Worm (Caenorhabditis elegans) whole organism, L4 larva: ENCODE data around the gene irld-44.

Source experiments
- F26F4.8 ChIP-seq: fragments of 200-800 bp; sonication (Bioruptor generic); conservative IDR thresholded peaks from 2 replicates; pipeline ENCODE4 v1.3.6; 2022; ENCODE audit warnings: missing genetic modification characterization, missing compliant biosample characterization
- F44E2.7 ChIP-seq: fragments of 200-800 bp; sonication (Bioruptor generic); IDR thresholded peaks from 2 replicates; pipeline ENCODE4 v2.1.2; 2022; ENCODE audit warnings: missing genetic modification characterization, missing compliant biosample characterization
- T26A8.4 ChIP-seq: fragments of 200-800 bp; sonication (Bioruptor generic); IDR thresholded peaks from 2 replicates; pipeline ENCODE4 v1.3.6; 2022; ENCODE audit warnings: missing genetic modification characterization, missing compliant biosample characterization
- Y48G9A.11 ChIP-seq: fragments of 200-800 bp; sonication (Bioruptor generic); IDR thresholded peaks from 2 replicates; pipeline ENCODE4 v1.3.6; 2022; ENCODE audit warnings: missing genetic modification reagents, missing genetic modification characterization, missing compliant biosample characterization
- aha-1 ChIP-seq: fragments of 150-350 bp; peaks from one replicate; lab custom pipeline; 2014; ENCODE audit warnings: missing biosample characterization, missing genetic modification characterization
- attf-4 ChIP-seq: sonication (generic microtip); optimal IDR thresholded peaks from 3 replicates; lab custom pipeline; 2017; ENCODE audit warnings: missing biosample characterization, missing genetic modification characterization
- ceh-20 ChIP-seq: fragments of 200-800 bp; sonication (Bioruptor generic); IDR thresholded peaks from 2 replicates; pipeline ENCODE4 v1.3.6; 2022; ENCODE audit warnings: missing genetic modification reagents, missing genetic modification characterization, missing compliant biosample characterization
- ceh-62 ChIP-seq: sonication (generic microtip); optimal IDR thresholded peaks from 2 replicates; lab custom pipeline; 2017; ENCODE audit warnings: missing biosample characterization, missing genetic modification characterization
- ceh-82 ChIP-seq: sonication (generic microtip); optimal IDR thresholded peaks from 2 replicates; lab custom pipeline; 2017; ENCODE audit warnings: missing biosample characterization, missing genetic modification characterization
- ctbp-1 ChIP-seq: fragments of 200-800 bp; sonication (Bioruptor generic); IDR thresholded peaks from 2 replicates; pipeline ENCODE4 v1.3.6; 2022; ENCODE audit warnings: missing genetic modification reagents, missing genetic modification characterization, missing compliant biosample characterization
- daf-12 ChIP-seq: fragments of 150-350 bp; optimal IDR thresholded peaks from 2 replicates; lab custom pipeline; 2014; ENCODE audit warnings: missing biosample characterization, missing genetic modification reagents, missing genetic modification characterization
- daf-16 ChIP-seq, 3 experiments: sonication (generic microtip); optimal IDR thresholded peaks; 2 replicates each; lab custom pipeline; 2016 to 2017; ENCODE audit warnings: missing genetic modification characterization in 3 of 3, missing genetic modification reagents in 3 of 3, mild to moderate bottlenecking in 2 of 3, missing compliant biosample characterization in 2 of 3, missing biosample characterization in 1 of 3, moderate library complexity in 1 of 3
- dmd-6 ChIP-seq: fragments of 200-800 bp; sonication (Bioruptor generic); IDR thresholded peaks from 2 replicates; pipeline ENCODE4 v1.3.6; 2022; ENCODE audit warnings: missing genetic modification reagents, missing genetic modification characterization, missing compliant biosample characterization
- dve-1 ChIP-seq: sonication (generic microtip); optimal IDR thresholded peaks from 2 replicates; lab custom pipeline; 2017; ENCODE audit warnings: antibody characterized with exemption, mild to moderate bottlenecking, missing genetic modification characterization, missing compliant biosample characterization; ENCODE audit not compliant: insufficient read depth
- egl-43 ChIP-seq: fragments of 200-800 bp; sonication (Bioruptor generic); IDR thresholded peaks from 2 replicates; pipeline ENCODE4 v1.3.6; 2022; ENCODE audit warnings: missing genetic modification reagents, missing genetic modification characterization, missing compliant biosample characterization
- fkh-10 ChIP-seq: fragments of 150-350 bp; optimal IDR thresholded peaks from 2 replicates; lab custom pipeline; 2014; ENCODE audit warnings: missing biosample characterization, missing genetic modification reagents, missing genetic modification characterization
- fos-1 ChIP-seq: fragments of 150-350 bp; optimal IDR thresholded peaks from 2 replicates; lab custom pipeline; 2014; ENCODE audit warnings: missing biosample characterization, missing genetic modification characterization
- gei-8 ChIP-seq: fragments of 200-800 bp; sonication (Bioruptor generic); optimal IDR thresholded peaks from 2 replicates; lab custom pipeline; 2018; ENCODE audit warnings: mild to moderate bottlenecking, missing genetic modification characterization, missing compliant biosample characterization
- hif-1 ChIP-seq, 2 experiments: sonication (generic microtip); optimal IDR thresholded peaks; 2 replicates each; lab custom pipeline; 2016 to 2017; ENCODE audit warnings: missing compliant biosample characterization in 2 of 2, missing genetic modification characterization in 2 of 2, missing genetic modification reagents in 2 of 2, missing genotype in 2 of 2, mild to moderate bottlenecking in 1 of 2
- hlh-30 ChIP-seq: sonication (generic microtip); optimal IDR thresholded peaks from 2 replicates; lab custom pipeline; 2017; ENCODE audit warnings: antibody characterized with exemption, mild to moderate bottlenecking, missing genetic modification characterization, missing compliant biosample characterization; ENCODE audit not compliant: insufficient read depth
- hmg-1.1 ChIP-seq: fragments of 200-800 bp; sonication (Bioruptor generic); IDR thresholded peaks from 2 replicates; pipeline ENCODE4 v1.3.6; 2022; ENCODE audit warnings: missing genetic modification reagents, missing genetic modification characterization, missing compliant biosample characterization
- jun-1 ChIP-seq: fragments of 150-350 bp; optimal IDR thresholded peaks from 2 replicates; lab custom pipeline; 2014; ENCODE audit warnings: missing biosample characterization, missing genetic modification reagents, missing genetic modification characterization
- lin-29 ChIP-seq: fragments of 200-800 bp; sonication (Bioruptor generic); IDR thresholded peaks from 2 replicates; pipeline ENCODE4 v1.3.6; 2022; ENCODE audit warnings: missing genetic modification reagents, missing genetic modification characterization, missing compliant biosample characterization
- lsy-2 ChIP-seq, 2 experiments: fragments of 150-350 bp in 1 of 2; sonication (generic microtip) in 1 of 2; optimal IDR thresholded peaks; 2 replicates each; lab custom pipeline; 2014 to 2017; ENCODE audit warnings: missing biosample characterization in 2 of 2, missing genetic modification characterization in 2 of 2
- madf-5 ChIP-seq, 2 experiments: fragments of 200-800 bp; sonication (Bioruptor generic); IDR thresholded peaks; 2 replicates each; pipeline ENCODE4 v1.3.6; 2022; ENCODE audit warnings: missing compliant biosample characterization in 2 of 2, missing genetic modification characterization in 2 of 2
- madf-9 ChIP-seq: fragments of 200-800 bp; sonication (Bioruptor generic); conservative IDR thresholded peaks from 2 replicates; pipeline ENCODE4 v1.3.6; 2022; ENCODE audit warnings: missing genetic modification reagents, missing genetic modification characterization, missing compliant biosample characterization
- mxl-2 ChIP-seq: fragments of 200-800 bp; sonication (Bioruptor generic); conservative IDR thresholded peaks from 2 replicates; pipeline ENCODE4 v1.3.6; 2022; ENCODE audit warnings: missing genetic modification reagents, missing genetic modification characterization, missing compliant biosample characterization
- mxl-3 ChIP-seq: fragments of 200-800 bp; sonication (Bioruptor generic); optimal IDR thresholded peaks from 2 replicates; lab custom pipeline; 2018; ENCODE audit warnings: mild to moderate bottlenecking, missing genetic modification characterization, missing compliant biosample characterization
- nhr-48 ChIP-seq: sonication (generic microtip); optimal IDR thresholded peaks from 2 replicates; lab custom pipeline; 2016; ENCODE audit warnings: mild to moderate bottlenecking, missing genetic modification characterization, missing compliant biosample characterization
- nhr-6 ChIP-seq: fragments of 150-350 bp; optimal IDR thresholded peaks from 2 replicates; lab custom pipeline; 2014; ENCODE audit warnings: missing biosample characterization, missing genetic modification characterization
- nhr-77 ChIP-seq: fragments of 150-350 bp; optimal IDR thresholded peaks from 2 replicates; lab custom pipeline; 2014; ENCODE audit warnings: missing biosample characterization, missing genetic modification characterization
- pha-4 ChIP-seq, 2 experiments: fragments of 150-350 bp in 1 of 2; fragments of 200-800 bp in 1 of 2; sonication (Bioruptor generic) in 1 of 2; IDR thresholded peaks in 1 of 2; optimal IDR thresholded peaks in 1 of 2; 2 replicates each; pipeline versions ENCODE4 v1.3.6 to Lab custom; 2014 to 2022; ENCODE audit warnings: missing genetic modification characterization in 2 of 2, missing genetic modification reagents in 2 of 2, missing biosample characterization in 1 of 2, missing compliant biosample characterization in 1 of 2
- php-3 ChIP-seq: fragments of 200-800 bp; sonication (Bioruptor generic); IDR thresholded peaks from 2 replicates; pipeline ENCODE4 v1.3.6; 2022; ENCODE audit warnings: missing genetic modification reagents, missing genetic modification characterization, missing compliant biosample characterization
- pqm-1 ChIP-seq: sonication (generic microtip); optimal IDR thresholded peaks from 2 replicates; lab custom pipeline; 2017; ENCODE audit warnings: missing biosample characterization, missing genetic modification characterization
- saeg-2 ChIP-seq: fragments of 200-800 bp; sonication (Bioruptor generic); IDR thresholded peaks from 2 replicates; pipeline ENCODE4 v1.3.6; 2022; ENCODE audit warnings: missing genetic modification reagents, missing genetic modification characterization, missing compliant biosample characterization
- skn-1 ChIP-seq: fragments of 150-350 bp; optimal IDR thresholded peaks from 2 replicates; lab custom pipeline; 2014; ENCODE audit warnings: missing biosample characterization, missing genetic modification characterization
- spr-1 ChIP-seq: sonication (generic microtip); optimal IDR thresholded peaks from 2 replicates; lab custom pipeline; 2016; ENCODE audit warnings: mild to moderate bottlenecking, missing genetic modification characterization, missing compliant biosample characterization
- spr-3 ChIP-seq: fragments of 200-800 bp; sonication (Bioruptor generic); optimal IDR thresholded peaks from 2 replicates; lab custom pipeline; 2018; ENCODE audit warnings: mild to moderate bottlenecking, missing genetic modification characterization, missing compliant biosample characterization
- tag-97 ChIP-seq: fragments of 200-800 bp; sonication (Bioruptor generic); IDR thresholded peaks from 2 replicates; pipeline ENCODE4 v1.3.6; 2022; ENCODE audit warnings: missing genetic modification characterization, missing compliant biosample characterization
- unc-39 ChIP-seq: sonication (generic microtip); optimal IDR thresholded peaks from 2 replicates; lab custom pipeline; 2017; ENCODE audit warnings: missing biosample characterization, missing genetic modification characterization
- zfp-3 ChIP-seq: fragments of 200-800 bp; sonication (Bioruptor generic); conservative IDR thresholded peaks from 2 replicates; pipeline ENCODE4 v1.3.6; 2022; ENCODE audit warnings: missing genetic modification reagents, missing genetic modification characterization, missing compliant biosample characterization
- zip-2 ChIP-seq: fragments of 150-350 bp; optimal IDR thresholded peaks from 2 replicates; lab custom pipeline; 2014; ENCODE audit warnings: missing biosample characterization, missing genetic modification characterization
- ztf-11 ChIP-seq: fragments of 150-350 bp; optimal IDR thresholded peaks from 2 replicates; lab custom pipeline; 2014; ENCODE audit warnings: missing biosample characterization, missing genetic modification characterization

Gene irld-44

DNA sequence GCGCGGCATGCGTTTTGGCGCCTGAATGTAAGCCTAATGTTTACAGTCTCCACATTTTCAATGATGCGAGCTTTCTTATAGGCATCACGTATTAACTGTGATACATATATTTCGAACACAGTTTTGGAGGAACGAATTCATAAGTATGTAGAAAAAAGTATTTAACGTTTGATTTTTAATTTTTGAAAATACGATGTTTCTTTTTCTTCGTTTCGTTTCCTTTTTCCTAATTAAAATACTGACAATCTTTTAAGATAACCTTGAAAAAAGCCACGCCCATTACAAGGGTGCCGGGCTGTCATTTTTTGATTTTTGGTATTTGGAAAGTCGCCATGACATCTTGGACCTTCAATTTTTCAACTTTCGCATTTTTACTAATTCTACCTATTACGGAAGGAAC, 13.8 kb downstream of the irld-44 start, which contains the start of gene K04F1.9:
TSS of gene K04F1.9 (plus strand) at position 301 of the 400 bp plus-strand sequence.
- no peak for TF ChIP-seq tag-97 (GFP tag; lab: Robert Waterston, UW)
- no peak for TF ChIP-seq spr-3
- no peak for TF ChIP-seq ceh-62 (tag; lab: Kevin White, UChicago)
- TF ChIP-seq jun-1: no peak
- no peak for TF ChIP-seq ceh-20
- no peak for TF ChIP-seq lin-29 (GFP tag; lab: Robert Waterston, UW)
- no peak for TF ChIP-seq ztf-11 (tag; lab: Kevin White, UChicago)

DNA sequence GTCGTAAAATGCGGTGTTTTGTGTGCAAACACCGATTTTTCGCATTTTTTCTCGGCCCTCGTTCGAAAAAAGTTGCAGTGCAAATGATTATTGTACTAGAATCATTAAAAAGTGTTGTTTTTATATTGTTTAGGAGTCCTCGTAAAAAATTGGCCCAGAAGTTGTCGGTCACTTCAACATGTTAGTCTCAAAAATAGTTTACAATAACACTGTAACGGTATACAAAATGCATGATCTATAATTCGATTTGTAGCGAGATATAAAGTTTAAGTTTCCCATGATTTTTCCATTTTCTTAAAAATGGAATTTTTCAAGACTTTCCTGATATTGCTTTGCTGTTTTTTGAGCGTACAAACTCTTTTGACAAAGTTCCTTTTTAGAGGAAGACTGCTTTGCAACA, 15.8 kb downstream of the irld-44 start, which contains the start of gene K04F1.8:
TSS of gene K04F1.8 (plus strand) at position 301 of the 400 bp plus-strand sequence.
- TF ChIP-seq pha-4 (GFP tag; IDR thresholded peaks at IDR 0.05; lab: Robert Waterston, UW) (no peak), pha-4 (tag; optimal IDR thresholded peaks at IDR 0.05; lab: Kevin White, UChicago) (no peak), nhr-77 (tag; lab: Kevin White, UChicago) (no peak), unc-39 (tag; lab: Kevin White, UChicago) (no peak), mxl-2 (no peak)

DNA sequence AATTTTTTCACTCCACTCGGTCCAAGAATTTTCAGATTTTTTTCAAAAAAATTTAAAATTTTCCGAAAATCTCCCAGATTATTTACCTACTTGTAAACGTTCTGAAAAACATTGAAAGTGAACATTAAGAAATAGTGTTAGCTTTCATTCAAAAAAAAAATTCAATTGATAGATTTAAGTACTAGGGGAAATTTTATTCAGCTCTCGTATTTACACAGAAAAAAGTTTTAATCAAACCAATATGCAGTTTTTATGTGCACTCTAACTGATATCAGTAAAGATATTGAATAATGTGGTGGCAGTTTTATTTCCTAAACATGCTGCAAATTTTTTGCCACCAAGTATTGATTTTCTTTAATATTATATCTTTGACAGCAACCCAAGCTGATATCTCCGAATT, 17.1 kb downstream of the irld-44 start, which contains the start of gene irld-42:
TSS of gene irld-42 (plus strand) at position 301 of the 400 bp plus-strand sequence.
- TF ChIP-seq mxl-3 (GFP tag; lab: Kevin White, UChicago): no peak
- TF ChIP-seq dmd-6 (GFP tag; lab: Robert Waterston, UW): no peak
- no peak for TF ChIP-seq zip-2 (tag; lab: Kevin White, UChicago)
- no peak for TF ChIP-seq saeg-2
- TF ChIP-seq madf-9 (GFP tag; lab: Robert Waterston, UW): no peak
- no peak for TF ChIP-seq pqm-1 (tag; lab: Kevin White, UChicago)
- no peak for TF ChIP-seq nhr-6
- TF ChIP-seq lsy-2 (tag; optimal IDR thresholded peaks at IDR 0.05; lab: Kevin White, UChicago): no peak

DNA sequence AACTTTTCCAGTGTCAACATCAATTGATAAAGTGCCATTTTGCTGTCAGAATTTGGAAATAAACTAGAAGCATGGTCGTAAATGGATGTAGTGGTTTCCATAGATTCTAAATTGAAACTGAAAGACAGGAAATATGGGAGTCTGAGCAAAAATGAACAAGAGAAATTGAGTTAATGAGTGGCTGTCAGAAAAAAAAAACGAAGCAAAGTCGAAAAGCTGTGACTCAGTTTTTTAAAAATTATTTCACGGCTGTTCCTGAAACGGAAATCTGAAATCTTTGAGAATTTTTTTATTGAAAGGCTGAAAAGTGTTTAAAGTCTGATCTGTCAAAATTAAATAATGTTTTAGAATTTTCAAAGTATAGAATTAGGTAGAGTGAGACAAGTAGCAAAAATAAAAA, 27.1 kb downstream of the irld-44 start, which contains the start of gene srw-98:
TSS of gene srw-98 (minus strand) at position 101 of the 400 bp plus-strand sequence.
- TF ChIP-seq hlh-30 (tag; lab: Kevin White, UChicago): no peak
- TF ChIP-seq ztf-11 (tag; lab: Kevin White, UChicago): no peak
- no peak for TF ChIP-seq fkh-10 (GFP tag; lab: Kevin White, UChicago)
- TF ChIP-seq nhr-48 (tag; lab: Kevin White, UChicago): no peak
- no peak for TF ChIP-seq daf-12 (tag; lab: Kevin White, UChicago)
- no peak for TF ChIP-seq daf-16 (GFP tag; optimal IDR thresholded peaks at IDR 0.05; lab: Kevin White, UChicago)
- no peak for TF ChIP-seq daf-16 (tag; optimal IDR thresholded peaks at IDR 0.05; lab: Kevin White, UChicago)
- TF ChIP-seq spr-1 (tag; lab: Kevin White, UChicago): no peak
- TF ChIP-seq skn-1 (tag; lab: Kevin White, UChicago): no peak
- TF ChIP-seq F44E2.7 (GFP tag; lab: Robert Waterston, UW): no peak
- no peak for TF ChIP-seq attf-4 (tag; lab: Kevin White, UChicago)
- TF ChIP-seq gei-8 (GFP tag; lab: Kevin White, UChicago): no peak
- no peak for TF ChIP-seq aha-1 (tag; lab: Kevin White, UChicago)
- TF ChIP-seq ctbp-1: no peak
- TF ChIP-seq spr-3: no peak
- no peak for TF ChIP-seq hif-1 (tag; optimal IDR thresholded peaks at IDR 0.05; lab: Kevin White, UChicago)
- no peak for TF ChIP-seq ceh-82
- TF ChIP-seq, all 104 proteins: peak for 0

DNA sequence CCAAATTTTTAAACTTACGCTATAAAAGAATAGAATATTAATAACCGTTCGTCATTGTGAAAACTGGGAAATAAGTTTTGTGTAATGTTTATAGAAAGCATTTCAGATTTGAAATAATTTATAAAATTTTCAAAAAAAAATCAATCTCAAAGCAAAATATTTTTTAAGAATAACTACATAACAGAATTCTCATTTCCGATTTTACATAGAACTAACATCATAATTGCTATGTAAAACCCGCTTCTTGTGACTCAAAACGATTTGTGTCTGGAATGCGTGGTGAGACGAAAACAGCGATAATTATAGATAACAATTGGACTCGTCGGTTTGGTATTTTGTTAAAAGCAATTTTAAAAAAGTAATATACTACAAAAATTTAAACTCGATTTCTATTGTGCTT, 29.6 kb downstream of the irld-44 start, which contains the start of gene srw-91:
TSS of gene srw-91 (minus strand) at position 101 of the 400 bp plus-strand sequence.
- TF ChIP-seq T26A8.4 (no peak), zfp-3 (no peak), Y48G9A.11 (GFP tag; lab: Robert Waterston, UW) (no peak), fos-1 (tag; lab: Kevin White, UChicago) (no peak), fkh-10 (GFP tag; lab: Kevin White, UChicago) (no peak), F26F4.8 (GFP tag; lab: Robert Waterston, UW) (no peak), pha-4 (GFP tag; IDR thresholded peaks at IDR 0.05; lab: Robert Waterston, UW) (no peak), pha-4 (tag; optimal IDR thresholded peaks at IDR 0.05; lab: Kevin White, UChicago) (no peak), dve-1 (tag; lab: Kevin White, UChicago) (no peak), unc-39 (tag; lab: Kevin White, UChicago) (no peak), ceh-62 (tag; lab: Kevin White, UChicago) (no peak), egl-43 (GFP tag; lab: Robert Waterston, UW) (no peak), php-3 (GFP tag; lab: Robert Waterston, UW) (no peak), daf-16 (GFP tag; optimal IDR thresholded peaks at IDR 0.05; lab: Kevin White, UChicago) (no peak), daf-16 (tag; optimal IDR thresholded peaks at IDR 0.05; lab: Kevin White, UChicago) (no peak), hmg-1.1 (GFP tag; lab: Robert Waterston, UW) (no peak), madf-5 (GFP tag; IDR thresholded peaks at IDR 0.05; lab: Robert Waterston, UW) (no peak)
